Worm (Caenorhabditis elegans) whole organism, L4/young adult: ENCODE results near the gene ribo-1.

ENCODE experiments used
- W03F9.2 ChIP-seq: fragments of 150-350 bp; optimal IDR thresholded peaks from 2 replicates; lab custom pipeline; 2014; ENCODE audit warnings: missing biosample characterization, missing genetic modification characterization
- dao-5 ChIP-seq: sonication (generic microtip); optimal IDR thresholded peaks from 2 replicates; lab custom pipeline; 2016; ENCODE audit warnings: missing genotype, missing genetic modification characterization, moderate library complexity, missing compliant biosample characterization
- him-1 ChIP-seq: sonication (generic microtip); optimal IDR thresholded peaks from 2 replicates; lab custom pipeline; 2016; ENCODE audit warnings: missing genotype, missing genetic modification reagents, missing genetic modification characterization, missing compliant biosample characterization

Gene ribo-1

ce11 chrIV:6958696-6959095 is 48.2 kb downstream of the ribo-1 start:
- TF ChIP-seq him-1 (tag; lab: Kevin White, UChicago) (peak; percentile 67), dao-5 (tag; lab: Kevin White, UChicago) (no peak)

ce11 chrIV:6959483-6959882 is 49.0 kb downstream of the ribo-1 start:
- TF ChIP-seq dao-5 (tag; lab: Kevin White, UChicago) (no peak), W03F9.2 (tag; lab: Kevin White, UChicago) (no peak), him-1 (tag; lab: Kevin White, UChicago) (no peak)
